Worm (Caenorhabditis elegans) whole organism, mixed stage, embryonic: ENCODE results near the gene lgc-22.

Experiments used
- M03D4.4 ChIP-seq: sonication (generic microtip); optimal IDR thresholded peaks from 2 replicates; lab custom pipeline; 2017; ENCODE audit warnings: mild to moderate bottlenecking, missing genetic modification characterization, missing compliant biosample characterization
- bed-3 ChIP-seq: fragments of 200-800 bp; sonication (Bioruptor generic); optimal IDR thresholded peaks from 3 replicates; lab custom pipeline; 2018; ENCODE audit warnings: mild to moderate bottlenecking, missing genetic modification characterization, moderate library complexity, missing compliant biosample characterization
- blmp-1 ChIP-seq: fragments of 150-350 bp; optimal IDR thresholded peaks from 2 replicates; lab custom pipeline; 2014; ENCODE audit warnings: missing biosample characterization, missing genetic modification characterization
- ceh-39 ChIP-seq: fragments of 150-350 bp; optimal IDR thresholded peaks from 2 replicates; lab custom pipeline; 2014; ENCODE audit warnings: missing biosample characterization, missing genetic modification characterization
- ceh-83 ChIP-seq: fragments of 200-800 bp; sonication (Bioruptor generic); optimal IDR thresholded peaks from 2 replicates; lab custom pipeline; 2018; ENCODE audit warnings: mild to moderate bottlenecking, missing genetic modification characterization, missing compliant biosample characterization
- ces-1 ChIP-seq: fragments of 150-350 bp; optimal IDR thresholded peaks from 2 replicates; lab custom pipeline; 2014; ENCODE audit warnings: missing biosample characterization, missing genetic modification reagents, missing genetic modification characterization
- cnd-1 ChIP-seq: fragments of 200-800 bp; sonication (Bioruptor generic); optimal IDR thresholded peaks from 2 replicates; lab custom pipeline; 2018; ENCODE audit warnings: mild to moderate bottlenecking, missing genetic modification characterization, missing compliant biosample characterization
- drap-1 ChIP-seq: fragments of 200-800 bp; sonication (Bioruptor generic); optimal IDR thresholded peaks from 3 replicates; lab custom pipeline; 2018; ENCODE audit warnings: mild to moderate bottlenecking, missing genetic modification characterization, missing compliant biosample characterization
- elt-1 ChIP-seq: sonication (generic microtip); optimal IDR thresholded peaks from 2 replicates; lab custom pipeline; 2017; ENCODE audit warnings: missing genetic modification characterization, mild to moderate bottlenecking, missing compliant biosample characterization, antibody characterized with exemption, moderate library complexity, borderline replicate concordance; ENCODE audit not compliant: insufficient read depth
- flh-1 ChIP-seq: fragments of 200-800 bp; sonication (Bioruptor generic); optimal IDR thresholded peaks from 2 replicates; lab custom pipeline; 2018; ENCODE audit warnings: mild to moderate bottlenecking, missing genetic modification characterization, moderate library complexity, missing compliant biosample characterization
- ham-2 ChIP-seq: fragments of 200-800 bp; sonication (Bioruptor generic); optimal IDR thresholded peaks from 2 replicates; lab custom pipeline; 2018; ENCODE audit warnings: mild to moderate bottlenecking, missing genetic modification characterization, missing compliant biosample characterization
- hlh-1 ChIP-seq: fragments of 150-350 bp; optimal IDR thresholded peaks from 2 replicates; lab custom pipeline; 2014; ENCODE audit warnings: missing biosample characterization, missing genetic modification reagents, missing genetic modification characterization
- lin-13 ChIP-seq: fragments of 150-350 bp; optimal IDR thresholded peaks from 2 replicates; lab custom pipeline; 2014; ENCODE audit warnings: missing biosample characterization, missing genetic modification characterization
- lin-32 ChIP-seq: fragments of 200-800 bp; sonication (Bioruptor generic); optimal IDR thresholded peaks from 2 replicates; lab custom pipeline; 2018; ENCODE audit warnings: mild to moderate bottlenecking, missing genetic modification characterization, missing compliant biosample characterization
- lsy-2 ChIP-seq: fragments of 150-350 bp; optimal IDR thresholded peaks from 2 replicates; lab custom pipeline; 2014; ENCODE audit warnings: missing biosample characterization, missing genetic modification characterization
- mab-5 ChIP-seq: fragments of 150-350 bp; optimal IDR thresholded peaks from 2 replicates; lab custom pipeline; 2014; ENCODE audit warnings: missing biosample characterization, missing genetic modification characterization
- mep-1 ChIP-seq: fragments of 150-350 bp; optimal IDR thresholded peaks from 2 replicates; lab custom pipeline; 2017; ENCODE audit warnings: missing biosample characterization, missing genetic modification reagents, missing genetic modification characterization, inconsistent platforms
- mls-2 ChIP-seq: sonication (generic microtip); optimal IDR thresholded peaks from 2 replicates; lab custom pipeline; 2016; ENCODE audit warnings: mild to moderate bottlenecking, missing genetic modification characterization, moderate library complexity, missing compliant biosample characterization
- nhr-12 ChIP-seq: fragments of 150-350 bp; optimal IDR thresholded peaks from 2 replicates; lab custom pipeline; 2014; ENCODE audit warnings: missing biosample characterization, missing genetic modification characterization
- nhr-2 ChIP-seq: fragments of 150-350 bp; optimal IDR thresholded peaks from 2 replicates; lab custom pipeline; 2014; ENCODE audit warnings: missing biosample characterization, missing genetic modification characterization
- nhr-237 ChIP-seq: fragments of 150-350 bp; optimal IDR thresholded peaks from 2 replicates; lab custom pipeline; 2014; ENCODE audit warnings: missing biosample characterization, missing genetic modification characterization
- nhr-28 ChIP-seq: fragments of 150-350 bp; optimal IDR thresholded peaks from 2 replicates; lab custom pipeline; 2014; ENCODE audit warnings: missing biosample characterization, missing genetic modification characterization
- nhr-76 ChIP-seq: sonication (generic microtip); optimal IDR thresholded peaks from 2 replicates; lab custom pipeline; 2017; ENCODE audit warnings: missing biosample characterization, missing genetic modification characterization
- pha-4 ChIP-seq: fragments of 150-350 bp; optimal IDR thresholded peaks from 2 replicates; lab custom pipeline; 2018; ENCODE audit warnings: missing biosample characterization, missing genetic modification reagents, missing genetic modification characterization
- sem-2 ChIP-seq: fragments of 200-800 bp; sonication (Bioruptor generic); optimal IDR thresholded peaks from 2 replicates; lab custom pipeline; 2018; ENCODE audit warnings: mild to moderate bottlenecking, missing genetic modification characterization, missing compliant biosample characterization
- snpc-4 ChIP-seq: fragments of 150-350 bp; optimal IDR thresholded peaks from 2 replicates; lab custom pipeline; 2014; ENCODE audit warnings: missing biosample characterization, missing genetic modification characterization
- sptf-1 ChIP-seq: sonication (generic microtip); optimal IDR thresholded peaks from 2 replicates; lab custom pipeline; 2017; ENCODE audit warnings: mild to moderate bottlenecking, missing genetic modification characterization, moderate library complexity, missing compliant biosample characterization
- tbx-8 ChIP-seq: fragments of 200-800 bp; sonication (Bioruptor generic); optimal IDR thresholded peaks from 2 replicates; lab custom pipeline; 2018; ENCODE audit warnings: mild to moderate bottlenecking, missing genetic modification characterization, moderate library complexity, missing compliant biosample characterization
- unc-120 ChIP-seq: sonication (generic microtip); optimal IDR thresholded peaks from 2 replicates; lab custom pipeline; 2017; ENCODE audit warnings: missing genetic modification characterization, missing compliant biosample characterization; ENCODE audit not compliant: poor library complexity, severe bottlenecking
- unc-39 ChIP-seq: fragments of 150-350 bp; optimal IDR thresholded peaks from 2 replicates; lab custom pipeline; 2014; ENCODE audit warnings: missing biosample characterization, missing genetic modification characterization
- unc-62 ChIP-seq: fragments of 150-350 bp; optimal IDR thresholded peaks from 2 replicates; lab custom pipeline; 2014; ENCODE audit warnings: missing biosample characterization, missing genetic modification reagents, missing genetic modification characterization
- ztf-11 ChIP-seq: fragments of 150-350 bp; optimal IDR thresholded peaks from 2 replicates; lab custom pipeline; 2014; ENCODE audit warnings: missing biosample characterization, missing genetic modification characterization

Gene lgc-22

DNA sequence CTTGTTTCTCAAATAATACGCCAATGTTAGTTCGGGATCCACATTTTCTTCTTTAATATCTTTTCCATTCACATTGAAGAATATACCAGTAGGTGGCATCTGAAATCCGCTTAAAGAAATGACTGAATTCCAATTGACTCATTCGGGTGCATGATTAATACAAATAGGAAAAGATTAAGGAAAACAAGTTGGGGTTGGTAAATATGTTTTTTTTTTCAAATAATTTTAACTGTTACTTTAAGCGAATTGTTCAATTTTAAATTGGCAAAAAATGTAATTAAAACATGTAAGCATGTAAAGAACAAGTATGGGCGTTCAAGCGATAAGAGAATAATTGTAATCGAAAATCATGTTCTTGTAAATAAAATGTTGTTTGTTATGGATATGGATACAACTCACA lies 17.1 kb upstream of the lgc-22 start, which contains the start of gene F15E6.6:
Gene F15E6.6 (minus strand): TSS at position 101 of the 400 bp plus-strand sequence.
- TF ChIP-seq nhr-28 (no peak), drap-1 (no peak), blmp-1 (tag; lab: Kevin White, UChicago) (no peak), ceh-39 (tag; lab: Kevin White, UChicago) (no peak), mep-1 (no peak), lin-13 (tag; lab: Kevin White, UChicago) (no peak), snpc-4 (tag; lab: Kevin White, UChicago) (no peak), hlh-1 (no peak), M03D4.4 (tag; lab: Kevin White, UChicago) (no peak), mls-2 (tag; lab: Kevin White, UChicago) (no peak), unc-120 (tag; lab: Kevin White, UChicago) (no peak), ham-2 (GFP tag; lab: Kevin White, UChicago) (no peak), bed-3 (GFP tag; lab: Kevin White, UChicago) (no peak), nhr-76 (tag; lab: Kevin White, UChicago) (no peak), ztf-11 (tag; lab: Kevin White, UChicago) (no peak), ceh-83 (GFP tag; lab: Kevin White, UChicago) (no peak), flh-1 (GFP tag; lab: Kevin White, UChicago) (no peak), nhr-12 (tag; lab: Kevin White, UChicago) (no peak), lsy-2 (tag; lab: Kevin White, UChicago) (no peak)

- no peak for TF ChIP-seq ces-1 (GFP tag; lab: Kevin White, UChicago)
- no peak for TF ChIP-seq unc-120 (tag; lab: Kevin White, UChicago)
- TF ChIP-seq blmp-1 (tag; lab: Kevin White, UChicago): no peak
- no peak for TF ChIP-seq lin-13 (tag; lab: Kevin White, UChicago)
Measured at ce11 chrIV:4284989-4285388, 16.1 kb upstream of the lgc-22 start.

ce11 chrIV:4288332-4288731 lies 12.8 kb upstream of the lgc-22 start, which contains the start of gene srv-4:
srv-4 (minus strand) TSS chrIV:4288432.
- no peak for TF ChIP-seq flh-1 (GFP tag; lab: Kevin White, UChicago)
- no peak for TF ChIP-seq cnd-1
- TF ChIP-seq mab-5 (tag; lab: Kevin White, UChicago): no peak
- no peak for TF ChIP-seq lin-32
- no peak for TF ChIP-seq blmp-1 (tag; lab: Kevin White, UChicago)
- TF ChIP-seq unc-39: no peak
- TF ChIP-seq ceh-39 (tag; lab: Kevin White, UChicago): no peak
- no peak for TF ChIP-seq lin-13 (tag; lab: Kevin White, UChicago)
- no peak for TF ChIP-seq sptf-1
- TF ChIP-seq sem-2 (GFP tag; lab: Kevin White, UChicago): no peak
- no peak for TF ChIP-seq nhr-2 (tag; lab: Kevin White, UChicago)
- no peak for TF ChIP-seq tbx-8 (GFP tag; lab: Kevin White, UChicago)
- TF ChIP-seq ceh-83 (GFP tag; lab: Kevin White, UChicago): no peak
- TF ChIP-seq unc-62 (GFP tag; lab: Kevin White, UChicago): no peak
- no peak for TF ChIP-seq bed-3 (GFP tag; lab: Kevin White, UChicago)
- TF ChIP-seq, all 35 proteins: peak for 0

- TF ChIP-seq pha-4 (tag; lab: Kevin White, UChicago): no peak
- TF ChIP-seq ham-2 (GFP tag; lab: Kevin White, UChicago): no peak
- TF ChIP-seq M03D4.4 (tag; lab: Kevin White, UChicago): no peak
- no peak for TF ChIP-seq elt-1 (tag; lab: Kevin White, UChicago)
- TF ChIP-seq tbx-8 (GFP tag; lab: Kevin White, UChicago): no peak
- TF ChIP-seq unc-62 (GFP tag; lab: Kevin White, UChicago): no peak
- TF ChIP-seq lsy-2 (tag; lab: Kevin White, UChicago): no peak
- no peak for TF ChIP-seq nhr-237 (tag; lab: Kevin White, UChicago)
- no peak for TF ChIP-seq mep-1
- TF ChIP-seq nhr-12 (tag; lab: Kevin White, UChicago): no peak
- no peak for TF ChIP-seq blmp-1 (tag; lab: Kevin White, UChicago)
- no peak for TF ChIP-seq drap-1
- TF ChIP-seq sptf-1: no peak
- no peak for TF ChIP-seq mab-5 (tag; lab: Kevin White, UChicago)
- no peak for TF ChIP-seq hlh-1
- TF ChIP-seq ces-1 (GFP tag; lab: Kevin White, UChicago): no peak
- no peak for TF ChIP-seq lin-13 (tag; lab: Kevin White, UChicago)
- TF ChIP-seq nhr-28: no peak
Measured at ce11 chrIV:4289267-4289666, 11.8 kb upstream of the lgc-22 start, which contains the start of gene F15E6.5. F15E6.5 (plus strand) TSS chrIV:4289567.
